Fruit fly (Drosophila melanogaster) whole organism, prepupa: Measurements from ENCODE around the gene CG7420.

ENCODE experiments used
- Blimp-1 ChIP-seq: fragments of 200-800 bp; sonication (Bioruptor generic); optimal IDR thresholded peaks from 3 replicates; lab custom pipeline; 2017; ENCODE audit warnings: missing biosample characterization, missing genetic modification characterization, mild to moderate bottlenecking, moderate library complexity, missing genetic modification reagents
- CG10669 ChIP-seq: fragments of 200-800 bp; sonication (Bioruptor generic); optimal IDR thresholded peaks from 3 replicates; lab custom pipeline; 2018; ENCODE audit warnings: missing biosample characterization, mild to moderate bottlenecking, missing genetic modification characterization, moderate library complexity
- CG11294 ChIP-seq: fragments of 200-800 bp; sonication (Bioruptor generic); IDR thresholded peaks from 2 replicates; pipeline ENCODE4 v1.3.6; 2022; ENCODE audit warnings: missing biosample characterization, missing genetic modification characterization
- CG11762 ChIP-seq: fragments of 200-800 bp; sonication (Bioruptor generic); optimal IDR thresholded peaks from 3 replicates; lab custom pipeline; 2016; ENCODE audit warnings: missing biosample characterization, missing genetic modification characterization; ENCODE audit not compliant: insufficient read depth
- CG11902 ChIP-seq: fragments of 200-800 bp; sonication (Bioruptor generic); optimal IDR thresholded peaks from 3 replicates; lab custom pipeline; 2016; ENCODE audit warnings: missing biosample characterization, missing genetic modification characterization
- CG15336 ChIP-seq: fragments of 200-800 bp; sonication (Bioruptor generic); IDR thresholded peaks from 2 replicates; pipeline ENCODE4 v1.3.6; 2022; ENCODE audit warnings: missing biosample characterization, missing genetic modification characterization
- CG1621 ChIP-seq: fragments of 200-800 bp; sonication (Bioruptor generic); optimal IDR thresholded peaks from 3 replicates; lab custom pipeline; 2018; ENCODE audit warnings: missing biosample characterization, mild to moderate bottlenecking, missing genetic modification characterization
- CG16779 ChIP-seq: fragments of 200-800 bp; sonication (Bioruptor generic); optimal IDR thresholded peaks from 3 replicates; lab custom pipeline; 2017; ENCODE audit warnings: missing biosample characterization, mild to moderate bottlenecking, missing genetic modification characterization
- CG3032 ChIP-seq: fragments of 200-800 bp; optimal IDR thresholded peaks from 2 replicates; lab custom pipeline; 2019; ENCODE audit warnings: missing biosample characterization, mild to moderate bottlenecking, missing genetic modification characterization, moderate library complexity
- CG32006 ChIP-seq: fragments of 200-800 bp; sonication (Bioruptor generic); optimal IDR thresholded peaks from 3 replicates; lab custom pipeline; 2017; ENCODE audit warnings: missing biosample characterization, mild to moderate bottlenecking, missing genetic modification characterization
- CG3919 ChIP-seq: fragments of 200-800 bp; sonication (Bioruptor generic); optimal IDR thresholded peaks from 3 replicates; lab custom pipeline; 2016; ENCODE audit warnings: missing biosample characterization, missing genetic modification characterization
- CG6792 ChIP-seq: fragments of 200-800 bp; sonication (Bioruptor generic); optimal IDR thresholded peaks from 3 replicates; lab custom pipeline; 2016; ENCODE audit warnings: missing biosample characterization, missing genetic modification characterization
- CG7368 ChIP-seq: fragments of 200-800 bp; sonication (Bioruptor generic); optimal IDR thresholded peaks from 3 replicates; lab custom pipeline; 2016; ENCODE audit warnings: missing biosample characterization, missing genetic modification characterization
- CG8119 ChIP-seq: fragments of 200-800 bp; sonication (Bioruptor generic); IDR thresholded peaks from 3 replicates; pipeline ENCODE4 v1.3.6; 2022; ENCODE audit warnings: missing biosample characterization, missing genetic modification characterization
- CG9139 ChIP-seq: fragments of 200-800 bp; sonication (Bioruptor generic); optimal IDR thresholded peaks from 3 replicates; lab custom pipeline; 2017; ENCODE audit warnings: missing biosample characterization, mild to moderate bottlenecking, missing genetic modification characterization
- Eip75B ChIP-seq: fragments of 200-800 bp; sonication (Bioruptor generic); optimal IDR thresholded peaks from 3 replicates; lab custom pipeline; 2016; ENCODE audit warnings: missing biosample characterization, missing genetic modification characterization
- Eip78C ChIP-seq: fragments of 200-800 bp; sonication (Bioruptor generic); peaks from one replicate; lab custom pipeline; 2016; ENCODE audit warnings: missing biosample characterization, missing genetic modification characterization
- Eip93F ChIP-seq: fragments of 200-800 bp; sonication (Bioruptor generic); optimal IDR thresholded peaks from 2 replicates; lab custom pipeline; 2016; ENCODE audit warnings: missing biosample characterization, mild to moderate bottlenecking, missing genetic modification characterization
- Ets96B ChIP-seq: fragments of 200-800 bp; optimal IDR thresholded peaks from 2 replicates; lab custom pipeline; 2019; ENCODE audit warnings: missing biosample characterization, mild to moderate bottlenecking, missing genetic modification characterization, moderate library complexity
- Hr38 ChIP-seq: sonication (Bioruptor generic); optimal IDR thresholded peaks from 2 replicates; lab custom pipeline; 2016; ENCODE audit warnings: missing biosample characterization, missing genetic modification characterization
- Hr4 ChIP-seq: fragments of 200-800 bp; sonication (Bioruptor generic); optimal IDR thresholded peaks from 3 replicates; lab custom pipeline; 2016; ENCODE audit warnings: missing biosample characterization, missing genetic modification characterization
- Lpt ChIP-seq: fragments of 200-800 bp; sonication (Bioruptor generic); optimal IDR thresholded peaks from 3 replicates; lab custom pipeline; 2016; ENCODE audit warnings: missing biosample characterization, missing genetic modification characterization
- Met ChIP-seq: fragments of 200-800 bp; sonication (Bioruptor generic); optimal IDR thresholded peaks from 3 replicates; lab custom pipeline; 2016; ENCODE audit warnings: missing biosample characterization, missing genetic modification characterization
- OdsH ChIP-seq: fragments of 200-800 bp; sonication (Bioruptor generic); optimal IDR thresholded peaks from 3 replicates; lab custom pipeline; 2016; ENCODE audit warnings: missing biosample characterization, missing genetic modification characterization
- Sox14 ChIP-seq: fragments of 200-800 bp; sonication (Bioruptor generic); optimal IDR thresholded peaks from 3 replicates; lab custom pipeline; 2016; ENCODE audit warnings: missing biosample characterization, missing genetic modification characterization
- Sox15 ChIP-seq: fragments of 200-800 bp; sonication (Bioruptor generic); optimal IDR thresholded peaks from 3 replicates; lab custom pipeline; 2016; ENCODE audit warnings: missing biosample characterization, missing genetic modification characterization
- achi ChIP-seq: fragments of 200-800 bp; sonication (Bioruptor generic); optimal IDR thresholded peaks from 3 replicates; lab custom pipeline; 2016; ENCODE audit warnings: missing biosample characterization, missing genetic modification characterization
- acj6 ChIP-seq: fragments of 200-800 bp; sonication (Bioruptor generic); optimal IDR thresholded peaks from 3 replicates; lab custom pipeline; 2016; ENCODE audit warnings: missing biosample characterization, missing genetic modification characterization
- cyc ChIP-seq: fragments of 200-800 bp; sonication (Bioruptor generic); optimal IDR thresholded peaks from 3 replicates; lab custom pipeline; 2016; ENCODE audit warnings: missing biosample characterization, missing genetic modification characterization
- dac ChIP-seq: fragments of 200-800 bp; sonication (Bioruptor generic); optimal IDR thresholded peaks from 2 replicates; lab custom pipeline; 2017; ENCODE audit warnings: missing biosample characterization, mild to moderate bottlenecking, missing genetic modification characterization
- dsx ChIP-seq: fragments of 200-800 bp; optimal IDR thresholded peaks from 3 replicates; lab custom pipeline; 2019; ENCODE audit warnings: missing biosample characterization, mild to moderate bottlenecking, missing genetic modification characterization, moderate library complexity; ENCODE audit not compliant: poor library complexity, severe bottlenecking
- eg ChIP-seq: fragments of 200-800 bp; sonication (Bioruptor generic); IDR thresholded peaks from 3 replicates; pipeline ENCODE4 v1.3.6; 2022; ENCODE audit warnings: missing biosample characterization, missing genetic modification characterization
- fkh ChIP-seq: fragments of 200-800 bp; sonication (Bioruptor generic); optimal IDR thresholded peaks from 3 replicates; lab custom pipeline; 2017; ENCODE audit warnings: missing biosample characterization, mild to moderate bottlenecking, missing genetic modification characterization, moderate library complexity
- net ChIP-seq: fragments of 200-800 bp; sonication (Bioruptor generic); optimal IDR thresholded peaks from 3 replicates; lab custom pipeline; 2016; ENCODE audit warnings: missing biosample characterization, missing genetic modification characterization
- pdm3 ChIP-seq: fragments of 200-800 bp; sonication (Bioruptor generic); optimal IDR thresholded peaks from 3 replicates; lab custom pipeline; 2016; ENCODE audit warnings: missing biosample characterization, missing genetic modification characterization
- ss ChIP-seq, 2 experiments: fragments of 200-800 bp; sonication (Bioruptor generic); optimal IDR thresholded peaks; 2 replicates in 1 of 2; 3 replicates in 1 of 2; lab custom pipeline; 2017 to 2018; ENCODE audit warnings: mild to moderate bottlenecking in 2 of 2, missing biosample characterization in 2 of 2, missing genetic modification characterization in 2 of 2, moderate library complexity in 1 of 2
- svp ChIP-seq: fragments of 200-800 bp; sonication (Bioruptor generic); peaks from one replicate; lab custom pipeline; 2016; ENCODE audit warnings: missing biosample characterization, missing genetic modification characterization
- topi ChIP-seq: fragments of 200-800 bp; sonication (Bioruptor generic); optimal IDR thresholded peaks from 3 replicates; lab custom pipeline; 2016; ENCODE audit warnings: missing biosample characterization, missing genetic modification characterization
- vri ChIP-seq: fragments of 200-800 bp; sonication (Bioruptor generic); optimal IDR thresholded peaks from 3 replicates; lab custom pipeline; 2016; ENCODE audit warnings: missing biosample characterization, mild to moderate bottlenecking, missing genetic modification characterization

CG7420 gene

DNA sequence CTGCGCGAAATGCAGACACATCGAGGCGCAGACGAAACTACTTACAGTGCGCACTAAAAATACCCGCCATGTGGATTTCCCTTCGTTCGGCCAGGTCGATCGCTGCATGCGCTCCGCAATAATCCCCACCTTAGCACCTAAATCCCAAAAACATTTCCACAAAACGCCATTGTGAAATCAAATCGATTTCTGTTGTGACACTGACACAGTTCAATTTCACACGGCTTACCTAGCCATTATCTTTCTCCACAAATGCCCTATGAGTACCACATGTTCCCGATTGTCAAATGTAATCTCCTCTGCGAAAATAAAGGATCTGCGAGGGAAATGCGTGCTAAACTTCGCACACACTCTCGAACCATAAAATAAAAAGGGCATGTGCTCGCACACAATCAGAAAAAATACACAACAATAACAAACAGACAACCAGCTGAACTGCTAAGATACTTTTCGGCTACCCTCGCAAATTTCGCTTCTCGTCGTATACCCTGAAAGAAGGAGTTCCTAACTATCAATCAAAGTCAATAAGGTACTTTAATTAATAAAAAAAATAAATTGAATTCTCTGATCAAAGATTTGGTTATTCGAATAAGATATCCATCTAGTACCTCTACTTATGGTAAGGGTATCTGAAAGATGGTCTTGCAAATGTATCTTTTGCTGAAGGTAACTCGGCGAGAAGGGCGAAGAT lies 16.6 kb downstream of the CG7420 start (continued):
- peak; percentile 70 for TF ChIP-seq topi (GFP tag; lab: Kevin White, UChicago)
- peak; percentile 47 for TF ChIP-seq Sox15 (GFP tag; lab: Kevin White, UChicago)
- TF ChIP-seq Hr38 = no peak
- no peak for TF ChIP-seq fkh (GFP tag; lab: Kevin White, UChicago)
- TF ChIP-seq Ets96B (tag; lab: Kevin White, UChicago) = peak; percentile 67
- peak; percentile 65 for TF ChIP-seq Met
- peak; percentile 58 to 63 for TF ChIP-seq ss (GFP tag; optimal IDR thresholded peaks at IDR 0.05; lab: Kevin White, UChicago)
- peak; percentile 54 for TF ChIP-seq net (GFP tag; lab: Kevin White, UChicago)
- peak; percentile 65 for TF ChIP-seq dsx (GFP tag; lab: Kevin White, UChicago)
- peak; percentile 73; the same call in 2 of the 3 replicates for TF ChIP-seq CG8119 (GFP tag; lab: Robert Waterston, UW)
- TF ChIP-seq vri (GFP tag; lab: Kevin White, UChicago) = peak; percentile 50
- TF ChIP-seq Eip93F (GFP tag; lab: Kevin White, UChicago) = peak; percentile 32
- TF ChIP-seq Blimp-1 (GFP tag; lab: Kevin White, UChicago) = peak; percentile 15

dm6 chr2L:1478488-1478887 lies 24.2 kb downstream of the CG7420 start:
- no peak for TF ChIP-seq dsx (GFP tag; lab: Kevin White, UChicago)
- no peak for TF ChIP-seq Eip78C (GFP tag; lab: Kevin White, UChicago)
- no peak for TF ChIP-seq CG16779 (tag; lab: Kevin White, UChicago)
- no peak for TF ChIP-seq ss (GFP tag; optimal IDR thresholded peaks at IDR 0.05; lab: Kevin White, UChicago)
- peak; percentile 4 for TF ChIP-seq achi (GFP tag; lab: Kevin White, UChicago)
- TF ChIP-seq vri (GFP tag; lab: Kevin White, UChicago) = no peak
- no peak for TF ChIP-seq CG11762 (GFP tag; lab: Kevin White, UChicago)
- no peak for TF ChIP-seq CG7368 (GFP tag; lab: Kevin White, UChicago)
- TF ChIP-seq Hr4 (GFP tag; lab: Kevin White, UChicago) = peak; percentile 21
- TF ChIP-seq Lpt = no peak
- TF ChIP-seq CG11902 (GFP tag; lab: Kevin White, UChicago) = no peak
- no peak for TF ChIP-seq Blimp-1 (GFP tag; lab: Kevin White, UChicago)
- no peak for TF ChIP-seq topi (GFP tag; lab: Kevin White, UChicago)
- peak; percentile 0 for TF ChIP-seq CG32006 (GFP tag; lab: Kevin White, UChicago)
- no peak for TF ChIP-seq eg
- no peak for TF ChIP-seq CG10669 (GFP tag; lab: Kevin White, UChicago)
- TF ChIP-seq fkh (GFP tag; lab: Kevin White, UChicago) = no peak
- 0 out of 2 replicates have a peak, but pooled peaks have one; percentile 27 for TF ChIP-seq CG15336
- no peak for TF ChIP-seq Hr38
- no peak for TF ChIP-seq pdm3 (GFP tag; lab: Kevin White, UChicago)
- TF ChIP-seq Eip75B (GFP tag; lab: Kevin White, UChicago) = no peak
- TF ChIP-seq Sox14 (GFP tag; lab: Kevin White, UChicago) = no peak
- no peak for TF ChIP-seq CG11294 (GFP tag; lab: Robert Waterston, UW)
- TF ChIP-seq CG3919 = no peak
- no peak for TF ChIP-seq CG3032
- TF ChIP-seq OdsH = no peak
- no peak for TF ChIP-seq acj6
- TF ChIP-seq svp (GFP tag; lab: Kevin White, UChicago) = no peak
- TF ChIP-seq cyc (GFP tag; lab: Kevin White, UChicago) = no peak
- no peak for TF ChIP-seq CG8119 (GFP tag; lab: Robert Waterston, UW)
- no peak for TF ChIP-seq CG6792 (GFP tag; lab: Kevin White, UChicago)
- no peak for TF ChIP-seq Ets96B (tag; lab: Kevin White, UChicago)
- no peak for TF ChIP-seq CG9139 (GFP tag; lab: Kevin White, UChicago)
- no peak for TF ChIP-seq CG1621 (tag; lab: Kevin White, UChicago)
- TF ChIP-seq dac (GFP tag; lab: Kevin White, UChicago) = no peak
